Worm (Caenorhabditis elegans) whole organism, L2 larva: ENCODE data around the gene C37C3.2.

Experiments used
- C34F6.9 ChIP-seq: fragments of 150-350 bp; optimal IDR thresholded peaks from 2 replicates; lab custom pipeline; 2014; ENCODE audit warnings: missing biosample characterization, missing genetic modification characterization
- F13H6.1 ChIP-seq: sonication (generic microtip); optimal IDR thresholded peaks from 2 replicates; lab custom pipeline; 2016; ENCODE audit warnings: missing genetic modification characterization, missing compliant biosample characterization
- R02D3.7 ChIP-seq: fragments of 150-350 bp; optimal IDR thresholded peaks from 2 replicates; lab custom pipeline; 2014; ENCODE audit warnings: missing biosample characterization, missing genetic modification characterization
- Y55F3AM.14 ChIP-seq: fragments of 200-800 bp; sonication (Bioruptor generic); optimal IDR thresholded peaks from 2 replicates; lab custom pipeline; 2018; ENCODE audit warnings: mild to moderate bottlenecking, missing genetic modification characterization, missing compliant biosample characterization
- ZK546.5 ChIP-seq: sonication (generic microtip); optimal IDR thresholded peaks from 2 replicates; lab custom pipeline; 2017; ENCODE audit warnings: missing biosample characterization, missing genetic modification characterization
- aly-2 ChIP-seq: fragments of 150-350 bp; optimal IDR thresholded peaks from 2 replicates; lab custom pipeline; 2014; ENCODE audit warnings: missing biosample characterization, missing genetic modification characterization
- ama-1 ChIP-seq: fragments of 150-350 bp; optimal IDR thresholded peaks from 2 replicates; lab custom pipeline; 2018; ENCODE audit warnings: inconsistent platforms
- ceh-16 ChIP-seq: fragments of 150-350 bp; optimal IDR thresholded peaks from 2 replicates; lab custom pipeline; 2014; ENCODE audit warnings: missing biosample characterization, missing genetic modification characterization
- ceh-82 ChIP-seq: fragments of 150-350 bp; optimal IDR thresholded peaks from 2 replicates; lab custom pipeline; 2014; ENCODE audit warnings: missing biosample characterization, missing genetic modification characterization
- crh-2 ChIP-seq: sonication (generic microtip); optimal IDR thresholded peaks from 2 replicates; lab custom pipeline; 2017; ENCODE audit warnings: missing biosample characterization, missing genetic modification characterization
- dmd-4 ChIP-seq: sonication (generic microtip); optimal IDR thresholded peaks from 2 replicates; lab custom pipeline; 2017; ENCODE audit warnings: missing biosample characterization, missing genetic modification characterization
- elt-1 ChIP-seq: fragments of 150-350 bp; optimal IDR thresholded peaks from 2 replicates; lab custom pipeline; 2014; ENCODE audit warnings: missing biosample characterization, missing genetic modification characterization
- elt-3 ChIP-seq: sonication (generic microtip); optimal IDR thresholded peaks from 2 replicates; lab custom pipeline; 2017; ENCODE audit warnings: missing biosample characterization, missing genetic modification characterization
- fos-1 ChIP-seq: fragments of 150-350 bp; optimal IDR thresholded peaks from 2 replicates; lab custom pipeline; 2014; ENCODE audit warnings: missing biosample characterization, missing genetic modification characterization
- gmeb-1 ChIP-seq: fragments of 150-350 bp; optimal IDR thresholded peaks from 2 replicates; lab custom pipeline; 2014; ENCODE audit warnings: missing biosample characterization, missing genetic modification characterization
- lin-11 ChIP-seq: fragments of 150-350 bp; sonication (generic microtip); optimal IDR thresholded peaks from 2 replicates; lab custom pipeline; 2014; ENCODE audit warnings: missing biosample characterization, missing genetic modification characterization, inconsistent platforms, mixed read lengths
- lin-39 ChIP-seq: fragments of 150-350 bp; optimal IDR thresholded peaks from 2 replicates; lab custom pipeline; 2014; ENCODE audit warnings: missing biosample characterization, missing genetic modification reagents, missing genetic modification characterization
- lsy-2 ChIP-seq, 2 experiments: fragments of 150-350 bp in 1 of 2; sonication (generic microtip) in 1 of 2; optimal IDR thresholded peaks; 2 replicates each; lab custom pipeline; 2014 to 2017; ENCODE audit warnings: missing biosample characterization in 2 of 2, missing genetic modification characterization in 2 of 2
- mab-5 ChIP-seq: fragments of 150-350 bp; optimal IDR thresholded peaks from 2 replicates; lab custom pipeline; 2014; ENCODE audit warnings: missing biosample characterization, missing genetic modification characterization
- nhr-11 ChIP-seq: fragments of 150-350 bp; optimal IDR thresholded peaks from 2 replicates; lab custom pipeline; 2014; ENCODE audit warnings: missing biosample characterization, missing genetic modification characterization
- nhr-129 ChIP-seq: fragments of 150-350 bp; optimal IDR thresholded peaks from 2 replicates; lab custom pipeline; 2014; ENCODE audit warnings: missing biosample characterization, missing genetic modification characterization
- nhr-237 ChIP-seq: fragments of 150-350 bp; optimal IDR thresholded peaks from 2 replicates; lab custom pipeline; 2014; ENCODE audit warnings: missing biosample characterization, missing genetic modification characterization
- nhr-25 ChIP-seq: fragments of 150-350 bp; sonication (generic microtip); optimal IDR thresholded peaks from 3 replicates; lab custom pipeline; 2014; ENCODE audit warnings: missing biosample characterization, missing genetic modification characterization
- nhr-77 ChIP-seq: fragments of 150-350 bp; optimal IDR thresholded peaks from 2 replicates; lab custom pipeline; 2014; ENCODE audit warnings: missing biosample characterization, missing genetic modification characterization
- peb-1 ChIP-seq: fragments of 150-350 bp; optimal IDR thresholded peaks from 2 replicates; lab custom pipeline; 2014; ENCODE audit warnings: missing biosample characterization, missing genetic modification characterization
- skn-1 ChIP-seq: sonication (generic microtip); optimal IDR thresholded peaks from 2 replicates; lab custom pipeline; 2017; ENCODE audit warnings: missing biosample characterization, missing genetic modification characterization
- sma-3 ChIP-seq: sonication (generic microtip); optimal IDR thresholded peaks from 2 replicates; lab custom pipeline; 2016; ENCODE audit warnings: missing genetic modification reagents, missing genetic modification characterization, missing compliant biosample characterization
- sma-9 ChIP-seq, 2 experiments: fragments of 150-350 bp in 1 of 2; sonication (generic microtip) in 1 of 2; optimal IDR thresholded peaks; 2 replicates each; lab custom pipeline; 2014 to 2016; ENCODE audit warnings: missing genetic modification characterization in 2 of 2, mild to moderate bottlenecking in 1 of 2, missing biosample characterization in 1 of 2, missing compliant biosample characterization in 1 of 2, missing genetic modification reagents in 1 of 2, moderate library complexity in 1 of 2
- unc-39 ChIP-seq: fragments of 150-350 bp; optimal IDR thresholded peaks from 2 replicates; lab custom pipeline; 2014; ENCODE audit warnings: missing biosample characterization, missing genetic modification characterization
- unc-55 ChIP-seq: fragments of 150-350 bp; sonication (generic microtip); optimal IDR thresholded peaks from 3 replicates; lab custom pipeline; 2014; ENCODE audit warnings: missing biosample characterization, missing genetic modification reagents, missing genetic modification characterization
- unc-62 ChIP-seq: fragments of 150-350 bp; optimal IDR thresholded peaks from 2 replicates; lab custom pipeline; 2014; ENCODE audit warnings: missing biosample characterization, missing genetic modification reagents, missing genetic modification characterization
- zag-1 ChIP-seq: fragments of 150-350 bp; optimal IDR thresholded peaks from 2 replicates; lab custom pipeline; 2014; ENCODE audit warnings: missing biosample characterization, missing genetic modification characterization
- ztf-11 ChIP-seq: sonication (generic microtip); optimal IDR thresholded peaks from 2 replicates; lab custom pipeline; 2017; ENCODE audit warnings: missing biosample characterization, missing genetic modification characterization
- ztf-4 ChIP-seq: fragments of 150-350 bp; optimal IDR thresholded peaks from 2 replicates; lab custom pipeline; 2014; ENCODE audit warnings: missing biosample characterization, missing genetic modification characterization

C37C3.2 gene

ce11 chrV:7836911-7837310 lies 18.8 kb upstream of the C37C3.2 start, which contains the start of gene txt-5 (continued):
- no peak for TF ChIP-seq ceh-16 (tag; lab: Kevin White, UChicago)
- TF ChIP-seq unc-55 (GFP tag; lab: Kevin White, UChicago): no peak
- TF ChIP-seq ama-1 (lab: Kevin White, UChicago): peak; percentile 26
- TF ChIP-seq nhr-237 (tag; lab: Kevin White, UChicago): no peak

- no peak for TF ChIP-seq elt-3 (tag; lab: Kevin White, UChicago)
- TF ChIP-seq sma-3 (GFP tag; lab: Kevin White, UChicago): peak; percentile 12
- peak; percentile 12 for TF ChIP-seq fos-1
- peak; percentile 22 for TF ChIP-seq sma-9 (GFP tag; optimal IDR thresholded peaks at IDR 0.05; lab: Kevin White, UChicago)
- no peak for TF ChIP-seq sma-9 (tag; optimal IDR thresholded peaks at IDR 0.05; lab: Kevin White, UChicago)
- TF ChIP-seq, all 48 proteins: peak for 3
Observed at ce11 chrV:7837809-7838208, 17.9 kb upstream of the C37C3.2 start, which contains the start of gene ttr-33. Gene ttr-33, minus strand, starts transcription at chrV:7837909.

- TF ChIP-seq nhr-25 (tag; lab: Kevin White, UChicago): no peak
- no peak for TF ChIP-seq peb-1 (tag; lab: Kevin White, UChicago)
- TF ChIP-seq ZK546.5 (tag; lab: Kevin White, UChicago): no peak
- no peak for TF ChIP-seq elt-1 (tag; lab: Kevin White, UChicago)
- no peak for TF ChIP-seq ztf-4 (tag; lab: Kevin White, UChicago)
- TF ChIP-seq unc-62: no peak
- no peak for TF ChIP-seq dmd-4
- TF ChIP-seq lin-39 (tag; lab: Kevin White, UChicago): no peak
- TF ChIP-seq F13H6.1 (tag; lab: Kevin White, UChicago): no peak
- TF ChIP-seq nhr-129 (tag; lab: Kevin White, UChicago): no peak
- TF ChIP-seq fos-1: no peak
- no peak for TF ChIP-seq nhr-77
Observed at ce11 chrV:7839485-7839884, 16.3 kb upstream of the C37C3.2 start, which contains the start of gene C37C3.12. Gene C37C3.12, minus strand, starts transcription at chrV:7839585.

- TF ChIP-seq aly-2 (no peak), elt-1 (tag; lab: Kevin White, UChicago) (no peak), nhr-129 (tag; lab: Kevin White, UChicago) (no peak), ztf-11 (tag; lab: Kevin White, UChicago) (no peak), zag-1 (tag; lab: Kevin White, UChicago) (no peak), dmd-4 (no peak), crh-2 (tag; lab: Kevin White, UChicago) (no peak), C34F6.9 (tag; lab: Kevin White, UChicago) (no peak), lin-39 (tag; lab: Kevin White, UChicago) (no peak), nhr-77 (no peak), R02D3.7 (tag; lab: Kevin White, UChicago) (no peak), ceh-82 (tag; lab: Kevin White, UChicago) (no peak)
Observed at ce11 chrV:7842228-7842627, 13.5 kb upstream of the C37C3.2 start, which contains the start of gene grd-8. Gene grd-8, plus strand, starts transcription at chrV:7842528.

ce11 chrV:7847170-7847569 lies 8.6 kb upstream of the C37C3.2 start, which contains the start of gene memo-1:
Gene memo-1, minus strand, starts transcription at chrV:7847171.
- TF ChIP-seq Y55F3AM.14 (no peak), unc-39 (no peak), R02D3.7 (tag; lab: Kevin White, UChicago) (no peak), ceh-82 (tag; lab: Kevin White, UChicago) (no peak), gmeb-1 (tag; lab: Kevin White, UChicago) (no peak), peb-1 (tag; lab: Kevin White, UChicago) (no peak), elt-1 (tag; lab: Kevin White, UChicago) (no peak), F13H6.1 (tag; lab: Kevin White, UChicago) (no peak), mab-5 (tag; lab: Kevin White, UChicago) (no peak), nhr-77 (no peak), dmd-4 (no peak), nhr-11 (no peak), lsy-2 (tag; optimal IDR thresholded peaks at IDR 0.05; lab: Kevin White, UChicago) (no peak), skn-1 (no peak), lin-11 (no peak), C34F6.9 (tag; lab: Kevin White, UChicago) (no peak), nhr-237 (tag; lab: Kevin White, UChicago) (no peak), zag-1 (tag; lab: Kevin White, UChicago) (no peak)
- TF ChIP-seq, all 48 proteins: peak for 0
